Worm (Caenorhabditis elegans) whole organism, early embryonic: ENCODE data around the gene ugt-52.

Experiments used
- B0310.2 ChIP-seq: sonication (generic microtip); optimal IDR thresholded peaks from 2 replicates; lab custom pipeline; 2016; ENCODE audit warnings: mild to moderate bottlenecking, missing genetic modification characterization, missing compliant biosample characterization
- F13C5.2 ChIP-seq: sonication (generic microtip); optimal IDR thresholded peaks from 2 replicates; lab custom pipeline; 2017; ENCODE audit warnings: mild to moderate bottlenecking, missing genetic modification characterization, inconsistent platforms, missing compliant biosample characterization
- aly-1 ChIP-seq: sonication (generic microtip); optimal IDR thresholded peaks from 2 replicates; lab custom pipeline; 2016; ENCODE audit warnings: missing genetic modification characterization, missing compliant biosample characterization
- ama-1 ChIP-seq: fragments of 150-350 bp; optimal IDR thresholded peaks from 2 replicates; lab custom pipeline; 2014
- ceh-13 ChIP-seq: fragments of 200-800 bp; sonication (Bioruptor generic); optimal IDR thresholded peaks from 2 replicates; lab custom pipeline; 2018; ENCODE audit warnings: mild to moderate bottlenecking, missing genetic modification characterization, missing compliant biosample characterization
- ceh-36 ChIP-seq: sonication (generic microtip); optimal IDR thresholded peaks from 2 replicates; lab custom pipeline; 2016; ENCODE audit warnings: missing genetic modification characterization, inconsistent platforms, missing compliant biosample characterization
- ets-7 ChIP-seq: sonication (generic microtip); optimal IDR thresholded peaks from 2 replicates; lab custom pipeline; 2016; ENCODE audit warnings: missing genotype, missing genetic modification characterization, missing compliant biosample characterization
- flt-1 ChIP-seq: fragments of 200-800 bp; sonication (Bioruptor generic); IDR thresholded peaks from 2 replicates; pipeline ENCODE4 v1.3.6; 2022; ENCODE audit warnings: missing genetic modification characterization, missing compliant biosample characterization
- hmbx-1 ChIP-seq: sonication (generic microtip); optimal IDR thresholded peaks from 2 replicates; lab custom pipeline; 2016; ENCODE audit warnings: mild to moderate bottlenecking, missing genetic modification characterization, missing compliant biosample characterization
- hmg-4 ChIP-seq: fragments of 200-800 bp; sonication (Bioruptor generic); optimal IDR thresholded peaks from 2 replicates; lab custom pipeline; 2018; ENCODE audit warnings: mild to moderate bottlenecking, missing genetic modification characterization, missing compliant biosample characterization
- hnd-1 ChIP-seq: sonication (generic microtip); optimal IDR thresholded peaks from 2 replicates; lab custom pipeline; 2016; ENCODE audit warnings: missing genetic modification characterization, missing compliant biosample characterization
- pes-1 ChIP-seq: fragments of 200-800 bp; sonication (Bioruptor generic); IDR thresholded peaks from 2 replicates; pipeline ENCODE4 v1.3.6; 2022; ENCODE audit warnings: missing genetic modification reagents, missing genetic modification characterization, missing compliant biosample characterization
- scrt-1 ChIP-seq: fragments of 200-800 bp; sonication (Bioruptor generic); IDR thresholded peaks from 2 replicates; pipeline ENCODE4 v1.3.6; 2022; ENCODE audit warnings: missing genetic modification characterization, missing compliant biosample characterization
- sea-1 ChIP-seq: fragments of 200-800 bp; sonication (Bioruptor generic); conservative IDR thresholded peaks from 2 replicates; pipeline ENCODE4 v1.3.6; 2022; ENCODE audit warnings: missing genetic modification characterization, missing compliant biosample characterization
- tbx-11 ChIP-seq: fragments of 200-800 bp; sonication (Bioruptor generic); IDR thresholded peaks from 2 replicates; pipeline ENCODE4 v1.3.6; 2022; ENCODE audit warnings: missing genetic modification characterization, missing compliant biosample characterization
- tbx-37 ChIP-seq: fragments of 200-800 bp; sonication (Bioruptor generic); conservative IDR thresholded peaks from 2 replicates; pipeline ENCODE4 v1.3.6; 2022; ENCODE audit warnings: missing genetic modification reagents, missing genetic modification characterization, missing compliant biosample characterization
- tra-4 ChIP-seq: sonication (generic microtip); optimal IDR thresholded peaks from 2 replicates; lab custom pipeline; 2017; ENCODE audit warnings: missing genetic modification characterization, missing compliant biosample characterization

Gene ugt-52

DNA sequence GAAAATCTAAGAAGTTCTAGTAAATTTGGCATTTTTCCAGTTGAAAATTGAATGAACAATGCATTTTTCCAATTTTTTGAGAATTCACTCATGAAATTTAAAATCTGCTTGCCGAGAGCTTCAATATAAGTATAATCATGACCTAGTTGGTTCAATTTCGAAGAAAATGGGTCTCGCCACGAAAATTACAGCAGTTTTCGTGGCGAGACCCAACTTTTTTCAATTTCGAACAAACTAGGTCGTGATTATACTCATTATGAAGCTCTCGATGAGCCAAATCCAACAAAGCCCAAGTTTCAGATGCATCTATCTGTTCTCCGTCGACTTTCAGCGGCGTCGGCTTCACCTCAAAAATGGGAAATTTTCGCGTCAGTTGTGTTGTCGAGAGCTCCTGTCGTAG lies 21.9 kb downstream of the ugt-52 start, which contains the start of gene mrpl-46:
Gene mrpl-46, plus strand, starts transcription at position 301 of the 400 bp plus-strand sequence.
- TF ChIP-seq ama-1 (lab: Kevin White, UChicago) (no peak), scrt-1 (GFP tag; lab: Robert Waterston, UW) (no peak), aly-1 (tag; lab: Kevin White, UChicago) (no peak), ets-7 (tag; lab: Kevin White, UChicago) (no peak)

DNA sequence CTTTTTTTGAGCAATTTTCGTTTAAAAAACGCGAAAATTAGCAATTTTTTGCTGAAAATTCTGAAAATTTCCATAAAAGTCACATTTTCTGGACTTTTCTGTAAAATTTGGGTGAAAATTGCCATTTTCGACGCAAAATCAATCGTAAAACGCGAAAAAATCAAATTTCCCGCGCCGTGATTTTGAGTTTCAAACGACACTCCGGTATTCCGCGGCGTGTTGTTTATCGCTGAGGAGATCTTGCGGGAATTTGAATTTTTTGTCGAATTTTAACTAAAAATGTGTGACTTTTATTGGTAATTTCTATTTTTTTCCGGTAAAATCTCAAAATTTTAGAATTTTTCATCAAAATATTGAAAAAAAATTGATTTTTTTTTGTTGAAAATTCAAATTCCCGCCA lies 22.6 kb downstream of the ugt-52 start:
- TF ChIP-seq flt-1 (GFP tag; lab: Robert Waterston, UW) = no peak
- no peak for TF ChIP-seq tbx-11 (GFP tag; lab: Robert Waterston, UW)
- no peak for TF ChIP-seq pes-1 (GFP tag; lab: Robert Waterston, UW)
- no peak for TF ChIP-seq aly-1 (tag; lab: Kevin White, UChicago)
- TF ChIP-seq tra-4 = no peak

DNA sequence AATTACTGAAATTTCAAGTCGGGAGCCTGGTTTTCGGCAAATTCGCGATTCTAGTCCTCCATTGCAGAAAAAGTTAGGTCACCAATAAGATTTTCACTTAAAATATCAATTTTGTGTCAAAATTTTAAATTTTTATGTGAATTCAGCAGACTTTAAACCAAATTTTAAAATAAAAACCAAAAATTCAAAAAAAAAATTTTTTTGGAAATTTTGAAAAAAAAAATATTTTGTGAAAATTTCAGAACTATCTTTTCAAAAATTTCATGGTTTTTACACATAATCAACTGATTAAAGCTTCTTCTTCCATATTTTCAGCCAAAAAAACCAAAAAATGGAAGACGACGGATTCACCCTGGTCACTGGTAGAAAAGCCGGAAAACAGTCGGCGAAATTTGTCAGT lies 26.2 kb downstream of the ugt-52 start, which contains the start of gene Y55F3BL.4:
Gene Y55F3BL.4, plus strand, starts transcription at position 301 of the 400 bp plus-strand sequence.
- no peak for TF ChIP-seq scrt-1 (GFP tag; lab: Robert Waterston, UW)
- TF ChIP-seq ceh-36 (tag; lab: Kevin White, UChicago) = no peak
- no peak for TF ChIP-seq pes-1 (GFP tag; lab: Robert Waterston, UW)
- no peak for TF ChIP-seq ama-1 (lab: Kevin White, UChicago)
- TF ChIP-seq ceh-13 (GFP tag; lab: Kevin White, UChicago) = no peak
- no peak for TF ChIP-seq hmg-4
- no peak for TF ChIP-seq B0310.2

DNA sequence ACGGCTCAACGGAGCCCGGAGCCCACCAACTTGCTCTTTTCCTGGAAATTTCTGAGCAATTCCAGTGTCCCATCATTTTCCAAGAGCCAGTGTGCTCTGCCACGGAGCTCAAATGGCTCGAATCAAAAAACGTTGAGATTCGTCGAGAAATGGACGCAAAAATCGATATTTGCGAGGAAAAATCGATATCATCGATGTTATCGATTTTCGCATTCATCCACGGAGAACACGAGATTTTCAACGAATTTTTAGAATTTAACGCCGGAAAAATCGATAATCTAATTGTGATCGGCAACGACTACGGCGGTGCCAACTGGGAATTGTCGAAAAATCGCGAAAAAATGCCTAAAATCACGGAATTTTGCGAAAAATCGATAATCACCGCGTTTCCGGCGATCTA lies 27.1 kb downstream of the ugt-52 start:
- TF ChIP-seq pes-1 (GFP tag; lab: Robert Waterston, UW) (0 out of 2 replicates have a peak, but pooled peaks have one; percentile 6), ama-1 (lab: Kevin White, UChicago) (no peak)

DNA sequence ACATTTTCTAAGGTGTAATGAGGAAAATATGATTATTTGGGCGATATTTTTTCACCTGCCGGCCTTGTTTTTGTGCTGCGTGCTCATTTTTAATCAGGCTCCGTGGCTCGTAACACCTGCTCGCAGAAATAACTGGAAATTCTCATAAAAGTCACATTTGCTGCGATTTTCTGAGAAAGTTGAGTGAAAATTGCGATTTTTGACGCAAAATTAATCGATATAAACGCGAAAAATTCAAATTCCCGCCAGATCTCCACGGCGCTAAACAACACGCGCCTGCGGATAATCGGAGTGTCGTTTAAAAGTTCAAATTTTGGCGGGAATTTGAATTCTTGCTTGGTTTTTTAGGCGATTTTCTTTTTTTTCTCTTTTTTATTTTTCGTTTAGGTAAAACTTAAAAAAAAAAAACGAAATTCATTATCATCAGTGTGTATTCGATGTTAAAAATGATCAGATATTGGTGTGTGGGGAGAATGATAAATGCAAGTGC lies 28.5 kb downstream of the ugt-52 start, which contains the start of gene Y55F3BL.6:
Gene Y55F3BL.6, minus strand, starts transcription at position 51 of the 490 bp plus-strand sequence.
- TF ChIP-seq tbx-11 (GFP tag; lab: Robert Waterston, UW) = no peak
- TF ChIP-seq hmbx-1 = no peak
- no peak for TF ChIP-seq tra-4
- no peak for TF ChIP-seq flt-1 (GFP tag; lab: Robert Waterston, UW)
- no peak for TF ChIP-seq hmg-4
- TF ChIP-seq ama-1 (lab: Kevin White, UChicago) = no peak
- TF ChIP-seq F13C5.2 (tag; lab: Kevin White, UChicago) = no peak
- TF ChIP-seq ets-7 (tag; lab: Kevin White, UChicago) = no peak
- no peak for TF ChIP-seq tbx-37 (GFP tag; lab: Robert Waterston, UW)
- TF ChIP-seq ceh-36 (tag; lab: Kevin White, UChicago) = no peak
- no peak for TF ChIP-seq ceh-13 (GFP tag; lab: Kevin White, UChicago)
- TF ChIP-seq sea-1 (GFP tag; lab: Robert Waterston, UW) = no peak
- no peak for TF ChIP-seq B0310.2
- TF ChIP-seq hnd-1 (tag; lab: Kevin White, UChicago) = no peak
- no peak for TF ChIP-seq aly-1 (tag; lab: Kevin White, UChicago)
- TF ChIP-seq scrt-1 (GFP tag; lab: Robert Waterston, UW) = no peak
- TF ChIP-seq pes-1 (GFP tag; lab: Robert Waterston, UW) = no peak

DNA sequence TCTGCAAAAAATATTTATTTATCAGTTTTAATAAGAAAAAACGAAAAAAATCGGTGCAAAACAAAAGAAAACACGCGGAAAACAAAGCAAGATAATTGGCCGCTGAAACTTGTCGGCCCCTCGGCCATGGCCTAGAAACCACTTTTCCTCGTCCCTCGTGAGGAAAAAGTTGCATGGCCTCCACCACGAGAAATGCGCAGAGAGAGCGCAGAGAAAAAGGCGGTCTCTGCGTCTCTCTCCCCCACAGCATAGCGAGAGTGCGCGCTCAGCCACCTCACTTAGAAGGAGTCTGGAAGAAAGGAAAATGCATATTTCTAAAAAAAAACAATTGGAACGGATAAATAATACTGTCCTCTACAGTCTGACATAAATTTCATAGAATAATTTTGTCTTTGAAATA lies 34.8 kb downstream of the ugt-52 start:
- TF ChIP-seq flt-1 (GFP tag; lab: Robert Waterston, UW) (peak; percentile 63), sea-1 (GFP tag; lab: Robert Waterston, UW) (0 out of 2 replicates have a peak, but pooled peaks have one; percentile 24), tbx-11 (GFP tag; lab: Robert Waterston, UW) (peak; percentile 61; the same call in 1 of the 2 replicates), pes-1 (GFP tag; lab: Robert Waterston, UW) (peak; percentile 78)

DNA sequence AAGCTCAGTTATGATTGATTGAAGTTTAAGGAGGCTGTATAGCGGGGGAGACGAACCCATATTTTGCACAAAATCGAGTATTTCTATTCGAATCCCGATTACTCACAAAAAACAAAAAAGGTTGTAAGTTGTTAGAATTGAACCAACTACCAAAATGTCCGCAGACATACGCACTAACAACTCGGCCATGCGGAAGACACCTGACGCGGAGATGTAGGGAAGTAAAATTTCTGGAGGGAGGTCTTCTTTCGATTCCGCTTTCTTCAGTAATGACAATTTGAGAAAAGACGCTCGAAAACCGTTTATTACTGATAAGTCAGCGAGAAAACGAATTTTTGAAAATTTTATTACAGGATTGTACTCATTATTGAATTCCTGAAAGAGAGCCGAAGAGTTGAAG lies 39.3 kb downstream of the ugt-52 start:
- TF ChIP-seq pes-1 (GFP tag; lab: Robert Waterston, UW) (no peak), scrt-1 (GFP tag; lab: Robert Waterston, UW) (peak; percentile 52; the same call in 1 of the 2 replicates), hnd-1 (tag; lab: Kevin White, UChicago) (no peak), ceh-13 (GFP tag; lab: Kevin White, UChicago) (no peak), aly-1 (tag; lab: Kevin White, UChicago) (no peak), hmbx-1 (no peak), B0310.2 (no peak), ets-7 (tag; lab: Kevin White, UChicago) (no peak)

DNA sequence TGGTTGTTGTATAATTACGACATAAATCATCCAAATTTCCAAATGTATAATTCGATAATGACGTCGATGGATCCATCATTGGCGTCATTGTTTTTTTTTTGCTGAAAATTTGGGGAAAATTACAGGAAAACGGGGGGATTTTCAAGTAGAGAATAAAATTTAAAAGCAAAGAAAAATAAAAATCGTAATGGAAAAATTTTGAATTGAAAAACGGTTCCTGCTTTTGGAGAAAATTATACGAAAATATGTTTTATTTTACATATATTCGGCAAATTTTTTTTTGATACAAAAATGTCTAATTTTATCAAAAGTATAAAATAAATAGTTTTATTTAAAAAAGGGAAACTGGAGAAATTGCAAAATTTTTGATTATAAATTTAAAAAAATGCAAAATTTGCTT lies 46.3 kb downstream of the ugt-52 start, which contains the start of gene zipt-15:
Gene zipt-15, minus strand, starts transcription at position 101 of the 400 bp plus-strand sequence.
- TF ChIP-seq tra-4 (no peak), scrt-1 (GFP tag; lab: Robert Waterston, UW) (no peak), aly-1 (tag; lab: Kevin White, UChicago) (no peak), hmbx-1 (no peak), ceh-36 (tag; lab: Kevin White, UChicago) (no peak), tbx-37 (GFP tag; lab: Robert Waterston, UW) (no peak), hnd-1 (tag; lab: Kevin White, UChicago) (no peak), sea-1 (GFP tag; lab: Robert Waterston, UW) (no peak), ama-1 (lab: Kevin White, UChicago) (no peak), ets-7 (tag; lab: Kevin White, UChicago) (no peak), B0310.2 (no peak), pes-1 (GFP tag; lab: Robert Waterston, UW) (no peak), ceh-13 (GFP tag; lab: Kevin White, UChicago) (no peak)
